Fruit fly (Drosophila melanogaster) whole organism, wandering third instar larva: ENCODE measurements around the gene ras.

Source experiments
- CG9705 ChIP-seq: fragments of 200-800 bp; sonication (Bioruptor generic); optimal IDR thresholded peaks from 2 replicates; lab custom pipeline; 2018; ENCODE audit warnings: missing biosample characterization, mild to moderate bottlenecking, missing genetic modification characterization
- Mio ChIP-seq: sonication (Bioruptor generic); optimal IDR thresholded peaks from 2 replicates; lab custom pipeline; 2016; ENCODE audit warnings: missing biosample characterization, missing genetic modification characterization
- br ChIP-seq: fragments of 200-800 bp; sonication (Bioruptor generic); optimal IDR thresholded peaks from 2 replicates; lab custom pipeline; 2016; ENCODE audit warnings: missing biosample characterization, missing genetic modification characterization
- foxo ChIP-seq, 2 experiments: fragments of 200-800 bp; sonication (Bioruptor generic); optimal IDR thresholded peaks; 2 replicates in 1 of 2; 3 replicates in 1 of 2; lab custom pipeline; 2016 to 2017; ENCODE audit warnings: missing biosample characterization in 2 of 2, missing genetic modification characterization in 2 of 2
- pan ChIP-seq: fragments of >200 bp; optimal IDR thresholded peaks from 2 replicates; lab custom pipeline; 2017
- usp ChIP-seq: fragments of >200 bp; optimal IDR thresholded peaks from 2 replicates; lab custom pipeline; 2017; ENCODE audit warnings: missing biosample characterization, missing genetic modification characterization

DNA sequence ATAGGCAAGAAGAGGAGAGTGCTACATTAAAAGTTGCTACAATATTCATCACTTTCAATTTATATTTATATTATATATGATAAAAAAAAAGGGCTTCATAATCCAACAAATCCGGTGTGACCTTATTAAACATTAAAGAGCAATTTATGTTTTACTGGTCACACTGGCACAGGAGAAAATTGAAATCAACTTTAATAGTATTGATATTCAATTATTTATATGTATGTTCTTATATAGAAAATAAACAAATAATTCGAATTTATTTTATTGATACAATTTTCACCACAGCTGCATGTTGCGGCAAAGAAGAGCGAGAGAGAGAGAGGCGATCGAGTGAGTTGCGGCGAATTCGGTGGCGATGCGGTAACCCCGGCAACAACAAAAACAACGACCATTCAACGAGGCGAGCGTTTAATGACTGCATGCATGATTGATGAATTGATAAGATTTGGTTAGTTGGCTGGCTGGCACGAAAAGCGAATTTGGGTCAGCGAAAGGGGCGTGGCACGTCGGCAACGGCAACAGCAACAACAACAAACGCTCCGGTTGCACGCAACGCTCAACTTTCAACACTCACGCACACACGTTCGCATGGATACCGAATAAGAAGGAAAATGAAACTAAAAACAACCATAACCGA, 15.0 kb upstream of the ras start:
- TF ChIP-seq Mio (no peak), foxo (GFP tag; optimal IDR thresholded peaks at IDR 0.05; lab: Kevin White, UChicago) (no peak), usp (no peak), pan (lab: Kevin White, UChicago) (no peak), CG9705 (no peak), br (no peak)
